Worm (Caenorhabditis elegans) whole organism, L3 larva: ENCODE measurements around the gene T12B5.15.

Experiments used
- R02D3.7 ChIP-seq: fragments of 150-350 bp; optimal IDR thresholded peaks from 2 replicates; lab custom pipeline; 2014; ENCODE audit warnings: missing biosample characterization, missing genetic modification characterization
- ama-1 ChIP-seq: fragments of 150-350 bp; optimal IDR thresholded peaks from 2 replicates; lab custom pipeline; 2018
- elt-1 ChIP-seq: fragments of 150-350 bp; optimal IDR thresholded peaks from 2 replicates; lab custom pipeline; 2014; ENCODE audit warnings: missing biosample characterization, missing genetic modification characterization
- fos-1 ChIP-seq: fragments of 150-350 bp; optimal IDR thresholded peaks from 2 replicates; lab custom pipeline; 2014; ENCODE audit warnings: missing biosample characterization, missing genetic modification characterization
- nhr-12 ChIP-seq: fragments of 150-350 bp; optimal IDR thresholded peaks from 2 replicates; lab custom pipeline; 2014; ENCODE audit warnings: missing biosample characterization, missing genetic modification characterization
- nhr-237 ChIP-seq: fragments of 150-350 bp; optimal IDR thresholded peaks from 2 replicates; lab custom pipeline; 2014; ENCODE audit warnings: missing biosample characterization, missing genetic modification characterization
- nhr-28 ChIP-seq: fragments of 150-350 bp; optimal IDR thresholded peaks from 2 replicates; lab custom pipeline; 2014; ENCODE audit warnings: missing biosample characterization, missing genetic modification characterization
- nhr-76 ChIP-seq: fragments of 150-350 bp; sonication (generic microtip); optimal IDR thresholded peaks from 5 replicates; lab custom pipeline; 2014; ENCODE audit warnings: missing biosample characterization, missing genetic modification characterization
- pha-4 ChIP-seq: fragments of 150-350 bp; optimal IDR thresholded peaks from 2 replicates; lab custom pipeline; 2014; ENCODE audit warnings: missing biosample characterization, missing genetic modification reagents, missing genetic modification characterization
- tbx-2 ChIP-seq: sonication (generic microtip); optimal IDR thresholded peaks from 2 replicates; lab custom pipeline; 2016; ENCODE audit warnings: mild to moderate bottlenecking, missing genetic modification characterization, missing compliant biosample characterization
- unc-39 ChIP-seq: sonication (generic microtip); optimal IDR thresholded peaks from 4 replicates; lab custom pipeline; 2017; ENCODE audit warnings: missing biosample characterization, missing genetic modification characterization
- ztf-11 ChIP-seq: fragments of 150-350 bp; optimal IDR thresholded peaks from 2 replicates; lab custom pipeline; 2014; ENCODE audit warnings: missing biosample characterization, missing genetic modification characterization
- ztf-4 ChIP-seq: fragments of 150-350 bp; optimal IDR thresholded peaks from 2 replicates; lab custom pipeline; 2014; ENCODE audit warnings: missing biosample characterization, missing genetic modification characterization

ce11 chrIII:926216-926615, 28.2 kb downstream of the T12B5.15 start, which contains the start of gene pef-1:
- TF ChIP-seq fos-1 (tag; lab: Kevin White, UChicago): no peak
- no peak for TF ChIP-seq nhr-12 (tag; lab: Kevin White, UChicago)
- no peak for TF ChIP-seq ztf-4 (tag; lab: Kevin White, UChicago)
- TF ChIP-seq nhr-28 (tag; lab: Kevin White, UChicago): no peak
- TF ChIP-seq nhr-237 (tag; lab: Kevin White, UChicago): no peak
- no peak for TF ChIP-seq nhr-76 (tag; lab: Kevin White, UChicago)
- TF ChIP-seq pha-4 (tag; lab: Kevin White, UChicago): no peak
- no peak for TF ChIP-seq R02D3.7 (tag; lab: Kevin White, UChicago)
- no peak for TF ChIP-seq ztf-11 (tag; lab: Kevin White, UChicago)
- TF ChIP-seq elt-1: no peak
- TF ChIP-seq unc-39: no peak
- no peak for TF ChIP-seq ama-1
- TF ChIP-seq tbx-2 (tag; lab: Kevin White, UChicago): no peak
